Worm (Caenorhabditis elegans): Measurements from ENCODE around the gene R07C3.3.

R07C3.3 gene

DNA sequence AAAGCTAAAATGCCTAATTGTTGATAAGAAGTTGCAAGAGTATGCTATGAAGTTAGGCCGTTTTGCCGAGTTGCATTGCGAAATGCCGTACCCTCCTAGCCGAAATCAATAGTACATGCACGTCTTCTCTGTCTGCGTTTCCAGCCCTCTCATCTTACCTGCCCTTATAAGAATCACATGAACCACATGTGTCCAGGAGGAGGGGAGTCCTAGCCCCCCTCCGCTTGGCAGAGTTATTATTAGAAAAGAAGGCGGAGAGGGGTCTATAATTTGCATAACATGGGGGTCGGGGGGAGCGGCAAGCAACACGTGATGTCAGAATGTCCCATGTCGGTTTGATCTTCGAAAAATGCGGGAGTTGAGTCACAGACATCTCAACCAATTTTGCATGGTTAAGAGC is 14.4 kb downstream of the R07C3.3 start:
- TF ChIP-seq efl-1 (optimal IDR thresholded peaks at IDR 0.05) (no peak), efl-1 (GFP tag; optimal IDR thresholded peaks at IDR 0.05 in 1 of 2) (peak in 1 of 2 experiments; percentile 59), lin-14 (GFP tag; optimal IDR thresholded peaks at IDR 0.05) (peak; percentile 31), fkh-8 (tag; optimal IDR thresholded peaks at IDR 0.05) (peak; percentile 9), fkh-4 (tag; optimal IDR thresholded peaks at IDR 0.05; ENCODE audit: borderline replicate concordance) (no peak), ceh-82 (tag; optimal IDR thresholded peaks at IDR 0.05) (peak in 1 of 3 experiments; percentile 5), grh-1 (GFP tag; IDR thresholded peaks at IDR 0.05) (no peak)

DNA sequence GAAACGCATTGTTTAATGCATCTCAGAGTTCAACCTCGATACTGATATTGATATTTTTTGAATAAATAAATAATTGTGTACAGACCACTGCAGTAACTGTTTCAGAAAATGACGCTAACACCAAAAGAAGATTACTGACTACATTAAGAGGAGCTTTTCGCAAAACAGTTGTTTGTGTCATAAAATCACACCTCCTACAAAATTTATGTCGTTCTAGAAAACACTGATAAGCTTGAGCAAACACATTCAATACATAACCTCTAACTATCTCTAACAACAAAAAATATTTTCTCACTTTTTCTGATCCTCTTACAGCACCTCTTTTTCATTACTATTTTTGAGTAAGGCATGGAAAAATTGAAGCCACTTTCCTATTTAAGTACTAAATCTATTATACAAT is 16.0 kb downstream of the R07C3.3 start, which contains the start of gene fbxc-7:
Gene fbxc-7 (plus strand): TSS at position 301 of the 400 bp plus-strand sequence.
- TF ChIP-seq elt-2 (tag; optimal IDR thresholded peaks at IDR 0.05), result peak; percentile 15

ce11 chrII:958618-959017 is 20.0 kb downstream of the R07C3.3 start, which contains the start of gene sdz-4:
TSS of gene sdz-4 (plus strand) at chrII:958918.
- TF ChIP-seq ets-5 (GFP tag; IDR thresholded peaks at IDR 0.05) (no peak), unc-130 (tag; optimal IDR thresholded peaks at IDR 0.05) (no peak), unc-62 (GFP tag; optimal IDR thresholded peaks at IDR 0.05) (no peak), aha-1 (tag; optimal IDR thresholded peaks at IDR 0.05) (no peak), swsn-7 (tag; optimal IDR thresholded peaks at IDR 0.05) (no peak), elt-2 (tag; optimal IDR thresholded peaks at IDR 0.05) (no peak), ceh-90 (tag; optimal IDR thresholded peaks at IDR 0.05) (no peak), tbx-2 (tag; optimal IDR thresholded peaks at IDR 0.05) (no peak), fos-1 (tag; optimal IDR thresholded peaks at IDR 0.05) (no peak), nhr-90 (tag; optimal IDR thresholded peaks at IDR 0.05; ENCODE audit: poor library complexity) (no peak), C34B4.2 (tag; optimal IDR thresholded peaks at IDR 0.05) (no peak), elt-3 (tag; optimal IDR thresholded peaks at IDR 0.05) (no peak), vab-15 (tag; optimal IDR thresholded peaks at IDR 0.05) (no peak), dsc-1 (tag; optimal IDR thresholded peaks at IDR 0.05) (no peak)

DNA sequence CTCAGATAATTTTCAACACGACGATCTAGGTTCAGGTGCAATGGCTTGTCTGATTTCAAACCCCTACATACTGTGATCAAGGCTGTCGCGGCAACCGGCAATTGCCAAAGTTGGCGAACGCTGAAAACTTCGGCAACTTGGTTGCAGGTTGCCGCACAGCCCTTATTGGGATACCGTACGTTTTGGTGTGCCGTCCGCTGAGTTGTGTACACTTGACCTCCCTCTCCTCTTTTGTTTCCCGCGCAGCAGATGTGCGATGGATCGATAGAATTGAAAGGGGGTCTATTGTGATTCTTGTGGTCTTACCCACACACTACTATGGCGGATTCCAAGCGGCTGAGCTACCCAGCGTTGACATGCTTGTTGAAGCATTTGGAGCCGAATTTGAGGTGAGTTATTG is 21.6 kb downstream of the R07C3.3 start, which contains the start of the genes C32B5.18 and C32B5.7:
Gene C32B5.18 (plus strand): TSS at position 301 of the 400 bp plus-strand sequence.
Gene C32B5.7 (plus strand): TSS at position 311 of the 400 bp plus-strand sequence.
- TF ChIP-seq aha-1 (tag; optimal IDR thresholded peaks at IDR 0.05) (no peak), nhr-237 (tag; optimal IDR thresholded peaks at IDR 0.05) (no peak), lsy-2 (tag; optimal IDR thresholded peaks at IDR 0.05) (no peak), hlh-17 (GFP tag; optimal IDR thresholded peaks at IDR 0.05; ENCODE audit: borderline replicate concordance) (no peak), vab-15 (tag; optimal IDR thresholded peaks at IDR 0.05) (no peak), mep-1 (tag; optimal IDR thresholded peaks at IDR 0.05) (no peak), nhr-76 (tag; optimal IDR thresholded peaks at IDR 0.05) (no peak)

ce11 chrII:961961-962360 is 23.3 kb downstream of the R07C3.3 start, which contains the start of gene C32B5.13:
TSS of gene C32B5.13 (minus strand) at chrII:962061.
- TF ChIP-seq ets-5 (GFP tag; IDR thresholded peaks at IDR 0.05) (no peak), nhr-85 (tag) (no peak), nhr-71 (tag; optimal IDR thresholded peaks at IDR 0.05) (no peak), mep-1 (tag; optimal IDR thresholded peaks at IDR 0.05) (no peak), nhr-28 (tag; optimal IDR thresholded peaks at IDR 0.05) (no peak), nhr-90 (tag; optimal IDR thresholded peaks at IDR 0.05; ENCODE audit: poor library complexity) (no peak), lin-15B (tag; optimal IDR thresholded peaks at IDR 0.05) (no peak), nhr-77 (tag; optimal IDR thresholded peaks at IDR 0.05) (no peak), mab-9 (GFP tag; IDR thresholded peaks at IDR 0.05) (no peak), ama-1 (optimal IDR thresholded peaks at IDR 0.05) (no peak), dpl-1 (GFP tag; optimal IDR thresholded peaks at IDR 0.05) (no peak), hpl-2 (GFP tag; optimal IDR thresholded peaks at IDR 0.05) (no peak), aly-2 (tag; optimal IDR thresholded peaks at IDR 0.05) (no peak), isw-1 (GFP tag; IDR thresholded peaks at IDR 0.05) (no peak), ces-1 (GFP tag; optimal IDR thresholded peaks at IDR 0.05) (no peak), C04F5.9 (tag; optimal IDR thresholded peaks at IDR 0.05) (no peak), nhr-12 (tag; optimal IDR thresholded peaks at IDR 0.05) (no peak), mef-2 (tag; optimal IDR thresholded peaks at IDR 0.05) (no peak), blmp-1 (tag; optimal IDR thresholded peaks at IDR 0.05) (no peak), lsy-2 (tag; optimal IDR thresholded peaks at IDR 0.05) (no peak)
